Worm (Caenorhabditis elegans) whole organism, mixed stage, embryonic: ENCODE results near the gene arrd-14.

ENCODE experiments used
- ces-1 ChIP-seq: fragments of 150-350 bp; optimal IDR thresholded peaks from 2 replicates; lab custom pipeline; 2014; ENCODE audit warnings: missing biosample characterization, missing genetic modification reagents, missing genetic modification characterization
- lin-32 ChIP-seq: fragments of 200-800 bp; sonication (Bioruptor generic); optimal IDR thresholded peaks from 2 replicates; lab custom pipeline; 2018; ENCODE audit warnings: mild to moderate bottlenecking, missing genetic modification characterization, missing compliant biosample characterization
- lsy-2 ChIP-seq: fragments of 150-350 bp; optimal IDR thresholded peaks from 2 replicates; lab custom pipeline; 2014; ENCODE audit warnings: missing biosample characterization, missing genetic modification characterization
- mab-5 ChIP-seq: fragments of 150-350 bp; optimal IDR thresholded peaks from 2 replicates; lab custom pipeline; 2014; ENCODE audit warnings: missing biosample characterization, missing genetic modification characterization
- mep-1 ChIP-seq: fragments of 150-350 bp; optimal IDR thresholded peaks from 2 replicates; lab custom pipeline; 2017; ENCODE audit warnings: missing biosample characterization, missing genetic modification reagents, missing genetic modification characterization, inconsistent platforms
- nhr-12 ChIP-seq: fragments of 150-350 bp; optimal IDR thresholded peaks from 2 replicates; lab custom pipeline; 2014; ENCODE audit warnings: missing biosample characterization, missing genetic modification characterization
- nhr-76 ChIP-seq: sonication (generic microtip); optimal IDR thresholded peaks from 2 replicates; lab custom pipeline; 2017; ENCODE audit warnings: missing biosample characterization, missing genetic modification characterization
- snpc-4 ChIP-seq: fragments of 150-350 bp; optimal IDR thresholded peaks from 2 replicates; lab custom pipeline; 2014; ENCODE audit warnings: missing biosample characterization, missing genetic modification characterization
- sptf-1 ChIP-seq: sonication (generic microtip); optimal IDR thresholded peaks from 2 replicates; lab custom pipeline; 2017; ENCODE audit warnings: mild to moderate bottlenecking, missing genetic modification characterization, moderate library complexity, missing compliant biosample characterization
- unc-39 ChIP-seq: fragments of 150-350 bp; optimal IDR thresholded peaks from 2 replicates; lab custom pipeline; 2014; ENCODE audit warnings: missing biosample characterization, missing genetic modification characterization
- ztf-11 ChIP-seq: fragments of 150-350 bp; optimal IDR thresholded peaks from 2 replicates; lab custom pipeline; 2014; ENCODE audit warnings: missing biosample characterization, missing genetic modification characterization

ce11 chrII:13721218-13721617 lies 30.9 kb upstream of the arrd-14 start, which contains the start of gene sre-46:
- TF ChIP-seq sptf-1 (tag; lab: Kevin White, UChicago), result no peak
- no peak for TF ChIP-seq ces-1 (GFP tag; lab: Kevin White, UChicago)
- no peak for TF ChIP-seq lsy-2 (tag; lab: Kevin White, UChicago)
- no peak for TF ChIP-seq ztf-11 (tag; lab: Kevin White, UChicago)
- no peak for TF ChIP-seq mep-1 (tag; lab: Kevin White, UChicago)
- TF ChIP-seq lin-32 (GFP tag; lab: Kevin White, UChicago), result no peak
- TF ChIP-seq nhr-12 (tag; lab: Kevin White, UChicago), result no peak
- TF ChIP-seq nhr-76 (tag; lab: Kevin White, UChicago), result no peak
- TF ChIP-seq snpc-4 (tag; lab: Kevin White, UChicago), result no peak
- no peak for TF ChIP-seq mab-5 (tag; lab: Kevin White, UChicago)
- no peak for TF ChIP-seq unc-39
